Fruit fly (Drosophila melanogaster): ENCODE measurements around the gene Gagr.
A peak's percentile ranks its signal among the peaks of the same experiment; 100 is the strongest.

Gene Gagr

DNA sequence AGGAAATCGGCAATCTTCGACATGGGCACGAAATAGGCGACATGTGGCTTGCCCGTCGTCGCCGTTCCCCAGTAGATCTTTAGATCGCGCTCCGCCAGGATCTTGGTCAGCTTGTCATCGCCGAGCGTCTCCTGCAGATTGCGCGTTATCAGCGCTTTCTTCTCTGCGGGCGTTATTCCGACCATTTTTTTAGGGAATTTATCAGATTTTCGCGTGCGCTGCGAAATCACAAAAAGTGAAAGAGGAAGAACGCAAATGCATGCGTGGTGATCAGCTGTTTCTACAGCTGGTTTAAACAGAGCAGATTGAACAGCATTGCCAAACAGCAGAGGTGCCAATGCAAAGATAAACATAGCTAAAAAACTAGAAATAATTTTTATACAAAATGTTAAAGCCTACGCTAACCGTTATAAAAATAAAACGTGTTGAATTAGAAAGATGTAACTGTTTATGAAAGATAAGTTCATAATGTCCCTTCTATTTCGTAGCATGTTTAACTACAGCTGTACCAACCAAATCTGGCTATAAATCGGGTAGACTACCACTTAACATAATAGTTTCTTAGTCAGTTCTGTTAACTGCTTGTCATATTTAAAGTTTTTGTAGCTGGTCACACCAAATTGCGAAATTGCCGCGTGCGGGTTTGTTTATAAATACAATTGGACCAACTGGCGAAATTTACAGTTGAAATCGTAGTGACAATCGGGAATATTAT lies 24.8 kb downstream of the Gagr start, which contains the start of the genes TyrRS and CG33158 (continued):
- TF ChIP-seq Rfx (GFP tag; IDR thresholded peaks at IDR 0.05) (no peak), grau (tag; optimal IDR thresholded peaks at IDR 0.05) (no peak), Awh (GFP tag; IDR thresholded peaks at IDR 0.05) (no peak), MESR4 (GFP tag; optimal IDR thresholded peaks at IDR 0.05) (peak; percentile 55), gce (GFP tag; IDR thresholded peaks at IDR 0.05) (no peak), Hmr (GFP tag; optimal IDR thresholded peaks at IDR 0.05) (no peak), Spps (tag; optimal IDR thresholded peaks at IDR 0.05) (no peak), CG17385 (GFP tag; optimal IDR thresholded peaks at IDR 0.05) (peak; percentile 96), Bdp1 (GFP tag; optimal IDR thresholded peaks at IDR 0.05) (no peak), Aef1 (GFP tag; IDR thresholded peaks at IDR 0.05) (no peak), CG18599 (GFP tag; optimal IDR thresholded peaks at IDR 0.05) (no peak), CG3281 (GFP tag; optimal IDR thresholded peaks at IDR 0.05) (no peak), CG16813 (GFP tag; IDR thresholded peaks at IDR 0.05; ENCODE audit: partially characterized antibody) (no peak), Doc3 (GFP tag; IDR thresholded peaks at IDR 0.05; ENCODE audit: partially characterized antibody) (no peak), Gsc (GFP tag; IDR thresholded peaks at IDR 0.05) (no peak), Stat92E (GFP tag; optimal IDR thresholded peaks at IDR 0.05) (peak in 1 of 3 experiments; percentile 5), caup (GFP tag; optimal IDR thresholded peaks at IDR 0.05; ENCODE audit: severe bottlenecking) (no peak), kni (GFP tag; optimal IDR thresholded peaks at IDR 0.05) (peak; percentile 84), CG33557 (GFP tag; optimal IDR thresholded peaks at IDR 0.05) (no peak), CG14965 (GFP tag; optimal IDR thresholded peaks at IDR 0.05; ENCODE audit: borderline replicate concordance) (no peak), run (tag; optimal IDR thresholded peaks at IDR 0.05) (no peak), Max (GFP tag; optimal IDR thresholded peaks at IDR 0.05) (peak; percentile 38), CG3995 (GFP tag; optimal IDR thresholded peaks at IDR 0.05) (no peak), MBD-R2 (GFP tag; IDR thresholded peaks at IDR 0.05) (peak; percentile 76), nerfin-2 (GFP tag; IDR thresholded peaks at IDR 0.05; ENCODE audit: partially characterized antibody) (no peak), tll (GFP tag; optimal IDR thresholded peaks at IDR 0.05) (no peak), her (GFP tag; optimal IDR thresholded peaks at IDR 0.05) (no peak), YL-1 (GFP tag; optimal IDR thresholded peaks at IDR 0.05) (peak; percentile 49), CG15696 (tag; optimal IDR thresholded peaks at IDR 0.05) (peak; percentile 21), gcm (GFP tag; optimal IDR thresholded peaks at IDR 0.05) (peak; percentile 66), CG10274 (GFP tag; optimal IDR thresholded peaks at IDR 0.05) (no peak), so (GFP tag; IDR thresholded peaks at IDR 0.05) (no peak), Ptx1 (GFP tag; IDR thresholded peaks at IDR 0.05) (no peak), Sry-β (GFP tag; optimal IDR thresholded peaks at IDR 0.05) (peak; percentile 93), grn (GFP tag; optimal IDR thresholded peaks at IDR 0.05) (no peak), disco-r (GFP tag; optimal IDR thresholded peaks at IDR 0.05) (no peak), CG31224 (GFP tag; IDR thresholded peaks at IDR 0.05) (no peak), tin (GFP tag; optimal IDR thresholded peaks at IDR 0.05) (no peak), CG14050 (GFP tag; IDR thresholded peaks at IDR 0.05) (no peak), org-1 (GFP tag; optimal IDR thresholded peaks at IDR 0.05) (no peak), CG17568 (GFP tag; optimal IDR thresholded peaks at IDR 0.05) (no peak), kah (GFP tag; optimal IDR thresholded peaks at IDR 0.05) (no peak), CG8290 (GFP tag; optimal IDR thresholded peaks at IDR 0.05) (no peak), CG8290 (tag; optimal IDR thresholded peaks at IDR 0.05) (no peak), NK7.1 (GFP tag; optimal IDR thresholded peaks at IDR 0.05) (no peak), Dad (GFP tag; optimal IDR thresholded peaks at IDR 0.05) (no peak), exex (tag; optimal IDR thresholded peaks at IDR 0.05) (no peak), Six4 (GFP tag; optimal IDR thresholded peaks at IDR 0.05) (no peak), Asciz (GFP tag; optimal IDR thresholded peaks at IDR 0.05) (no peak), h (optimal IDR thresholded peaks at IDR 0.05) (no peak)

Measured in whole organism, embryonic.